Worm (Caenorhabditis elegans): ENCODE results near the gene fbxa-137.

fbxa-137 gene

DNA sequence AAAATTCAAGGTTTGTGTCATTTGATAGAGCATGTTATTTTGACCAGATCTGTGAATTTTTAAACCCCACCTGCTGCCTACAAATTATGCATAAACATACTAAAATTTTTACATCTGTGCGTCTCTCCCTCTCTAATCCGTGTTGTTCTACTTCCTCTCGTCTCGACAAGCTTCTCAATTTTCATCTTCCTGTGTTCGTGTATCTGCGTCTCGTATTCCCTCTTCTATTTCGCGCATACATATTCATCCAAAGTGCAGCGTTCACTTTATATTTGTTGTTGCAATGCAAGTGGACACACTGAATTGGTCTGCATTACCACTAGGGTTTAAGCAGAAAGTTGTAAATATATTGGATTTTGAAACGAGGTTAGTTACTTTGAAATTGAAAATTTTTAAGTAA lies at the start of gene fbxa-137:
Gene fbxa-137 (plus strand): TSS at position 274 of the 400 bp plus-strand sequence.
- TF ChIP-seq ceh-31 (tag; optimal IDR thresholded peaks at IDR 0.05) (peak; percentile 12), tbx-7 (tag; optimal IDR thresholded peaks at IDR 0.05) (no peak), ceh-34 (tag; optimal IDR thresholded peaks at IDR 0.05) (peak; percentile 87), pha-2 (tag; optimal IDR thresholded peaks at IDR 0.05) (peak; percentile 7), nfya-1 (tag; optimal IDR thresholded peaks at IDR 0.05) (peak; percentile 35), ceh-6 (GFP tag; optimal IDR thresholded peaks at IDR 0.05) (no peak)

DNA sequence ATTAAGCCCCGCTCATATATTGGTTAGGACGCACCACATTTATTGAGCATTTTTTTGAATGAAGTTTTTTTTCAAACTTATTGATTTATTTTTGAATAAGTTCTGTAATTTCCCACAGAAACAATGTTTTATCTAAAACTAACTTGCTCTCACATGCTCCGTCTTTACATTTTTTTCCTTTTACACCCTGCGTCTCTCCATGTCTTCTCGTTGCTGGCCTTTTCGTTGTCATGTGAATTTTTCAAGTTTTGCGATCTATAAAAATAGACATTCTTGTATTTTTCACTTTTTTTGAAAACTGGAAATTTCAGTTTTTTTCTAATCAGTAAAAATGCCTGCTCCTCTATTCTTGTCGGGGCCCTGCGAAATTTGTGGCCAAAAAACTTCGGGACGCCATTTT lies 47.7 kb upstream of the fbxa-137 start, which contains the start of gene nhr-134:
Gene nhr-134 (plus strand): TSS at position 312 of the 400 bp plus-strand sequence.
- no peak for TF ChIP-seq C38D4.7 (GFP tag; optimal IDR thresholded peaks at IDR 0.05)
- TF ChIP-seq pha-2 (tag; optimal IDR thresholded peaks at IDR 0.05) = no peak
- TF ChIP-seq sox-2 (GFP tag; IDR thresholded peaks at IDR 0.05) = no peak
- TF ChIP-seq K02D7.2 (tag; optimal IDR thresholded peaks at IDR 0.05) = no peak
- TF ChIP-seq ceh-2 (tag; optimal IDR thresholded peaks at IDR 0.05) = no peak
- TF ChIP-seq fkh-6 (tag; optimal IDR thresholded peaks at IDR 0.05) = no peak
- no peak for TF ChIP-seq F13H6.1 (tag; optimal IDR thresholded peaks at IDR 0.05)
- TF ChIP-seq fax-1 (tag; optimal IDR thresholded peaks at IDR 0.05) = no peak
- TF ChIP-seq ets-4 (tag; optimal IDR thresholded peaks at IDR 0.05) = no peak
- no peak for TF ChIP-seq ceh-14 (tag; optimal IDR thresholded peaks at IDR 0.05)
- TF ChIP-seq pax-1 (tag; optimal IDR thresholded peaks at IDR 0.05) = no peak

ce11 chrV:2233177-2233576 lies 45.4 kb upstream of the fbxa-137 start, which contains the start of gene nhr-96:
TSS of gene nhr-96 (plus strand) at chrV:2233477.
- TF ChIP-seq ceh-14 (tag; optimal IDR thresholded peaks at IDR 0.05) (no peak), dve-1 (tag; optimal IDR thresholded peaks at IDR 0.05) (no peak)

- TF ChIP-seq sox-4 (tag; optimal IDR thresholded peaks at IDR 0.05) (no peak), gmeb-2 (tag; optimal IDR thresholded peaks at IDR 0.05) (no peak), C08G9.2 (tag; optimal IDR thresholded peaks at IDR 0.05) (no peak), fkh-10 (GFP tag; optimal IDR thresholded peaks at IDR 0.05) (no peak), lin-11 (tag; optimal IDR thresholded peaks at IDR 0.05) (no peak), ceh-30 (tag; optimal IDR thresholded peaks at IDR 0.05) (no peak), pha-2 (tag; optimal IDR thresholded peaks at IDR 0.05) (no peak), dve-1 (tag; optimal IDR thresholded peaks at IDR 0.05) (no peak), Y22D7AL.16 (tag; optimal IDR thresholded peaks at IDR 0.05) (no peak), ceh-22 (tag; optimal IDR thresholded peaks at IDR 0.05) (no peak), ceh-34 (tag; optimal IDR thresholded peaks at IDR 0.05) (no peak), ets-4 (tag; optimal IDR thresholded peaks at IDR 0.05) (no peak)
Observed at ce11 chrV:2235848-2236247, 42.8 kb upstream of the fbxa-137 start, which contains the start of gene cyp-33C4. TSS of gene cyp-33C4 (plus strand) at chrV:2236140.

- TF ChIP-seq ceh-30 (tag; optimal IDR thresholded peaks at IDR 0.05) (no peak), pros-1 (tag; optimal IDR thresholded peaks at IDR 0.05) (no peak), madf-2 (tag; optimal IDR thresholded peaks at IDR 0.05) (no peak), sox-2 (GFP tag; IDR thresholded peaks at IDR 0.05) (no peak), npax-4 (tag; optimal IDR thresholded peaks at IDR 0.05) (no peak), unc-42 (tag; optimal IDR thresholded peaks at IDR 0.05) (no peak), zip-5 (tag; optimal IDR thresholded peaks at IDR 0.05) (no peak), nhr-11 (tag; optimal IDR thresholded peaks at IDR 0.05) (no peak), mec-3 (tag; optimal IDR thresholded peaks at IDR 0.05; ENCODE audit: borderline replicate concordance) (no peak), K02D7.2 (tag; optimal IDR thresholded peaks at IDR 0.05) (no peak), fkh-6 (tag; optimal IDR thresholded peaks at IDR 0.05) (no peak), C38D4.7 (GFP tag; optimal IDR thresholded peaks at IDR 0.05) (no peak), ahr-1 (tag; optimal IDR thresholded peaks at IDR 0.05) (no peak), lim-6 (tag; optimal IDR thresholded peaks at IDR 0.05) (no peak), unc-3 (GFP tag; conservative IDR thresholded peaks at IDR 0.05) (no peak), unc-3 (tag; optimal IDR thresholded peaks at IDR 0.05) (no peak), ceh-31 (tag; optimal IDR thresholded peaks at IDR 0.05) (no peak), sox-4 (tag; optimal IDR thresholded peaks at IDR 0.05) (no peak)
Observed at ce11 chrV:2238012-2238411, 40.6 kb upstream of the fbxa-137 start.

Measured in whole organism, late embryonic.